Worm (Caenorhabditis elegans): ENCODE data around the gene F16B4.2.
"Not testable (repeated sequence)": the region's sequence is repeated elsewhere in the genome, so short reads cannot be mapped to it uniquely, and the experiment has no call there.

DNA sequence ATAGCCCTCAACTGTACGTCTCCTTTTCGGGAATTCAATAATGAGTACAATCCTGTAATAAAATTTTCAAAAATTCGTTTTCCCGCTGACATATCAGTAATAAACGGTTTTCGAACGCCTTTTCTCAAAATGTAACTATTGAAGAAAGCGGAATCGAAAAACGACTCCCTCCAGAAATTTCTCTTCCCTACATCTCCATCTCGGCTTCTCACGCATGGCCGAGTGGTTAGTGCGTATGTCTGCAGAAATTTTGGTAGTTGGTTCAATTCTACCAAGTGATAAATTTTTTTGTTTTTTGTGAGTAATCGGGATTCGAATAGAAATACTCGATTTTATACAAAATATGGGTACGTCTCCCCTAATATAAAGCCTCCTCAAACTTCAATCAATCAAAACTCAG is 39.7 kb upstream of the F16B4.2 start:
- TF ChIP-seq ama-1 (optimal IDR thresholded peaks at IDR 0.05); ceh-36 (tag; optimal IDR thresholded peaks at IDR 0.05); hmbx-1 (tag; optimal IDR thresholded peaks at IDR 0.05); B0310.2 (tag; optimal IDR thresholded peaks at IDR 0.05): not testable (repeated sequence)
- TF ChIP-seq tbx-11 (GFP tag; IDR thresholded peaks at IDR 0.05): peak; percentile 82
- TF ChIP-seq sea-1 (GFP tag; conservative IDR thresholded peaks at IDR 0.05): peak; percentile 71; the same call in 1 of the 2 replicates
- TF ChIP-seq flt-1 (GFP tag; IDR thresholded peaks at IDR 0.05): peak; percentile 70

Data from whole organism, early embryonic.